Worm (Caenorhabditis elegans) whole organism, early embryonic: ENCODE measurements around the gene col-13.

Source experiments
- B0310.2 ChIP-seq: sonication (generic microtip); optimal IDR thresholded peaks from 2 replicates; lab custom pipeline; 2016; ENCODE audit warnings: mild to moderate bottlenecking, missing genetic modification characterization, missing compliant biosample characterization
- ama-1 ChIP-seq: fragments of 150-350 bp; optimal IDR thresholded peaks from 2 replicates; lab custom pipeline; 2014

ce11 chrV:10471007-10471406 is 49.3 kb upstream of the col-13 start:
- no peak for TF ChIP-seq B0310.2 (tag; lab: Kevin White, UChicago)
- TF ChIP-seq ama-1 (lab: Kevin White, UChicago), result no peak
